Worm (Caenorhabditis elegans) whole organism, young adult: ENCODE results near the gene T16G1.3.
A peak's percentile ranks its signal among the peaks of the same experiment; 100 is the strongest.

Experiments used
- B0019.2 ChIP-seq: fragments of 200-800 bp; sonication (Bioruptor generic); conservative IDR thresholded peaks from 2 replicates; pipeline ENCODE4 v1.3.6; 2022; ENCODE audit warnings: missing genetic modification reagents, missing genetic modification characterization, missing compliant biosample characterization
- F37B4.10 ChIP-seq: fragments of 200-800 bp; sonication (Bioruptor generic); IDR thresholded peaks from 2 replicates; pipeline ENCODE4 v1.3.6; 2022; ENCODE audit warnings: missing genetic modification characterization, missing compliant biosample characterization
- F57A8.1 ChIP-seq: fragments of 200-800 bp; sonication (Bioruptor generic); optimal IDR thresholded peaks from 2 replicates; lab custom pipeline; 2018; ENCODE audit warnings: mild to moderate bottlenecking, missing genetic modification characterization, moderate library complexity, missing compliant biosample characterization
- K11D2.4 ChIP-seq: fragments of 200-800 bp; sonication (Bioruptor generic); IDR thresholded peaks from 2 replicates; pipeline ENCODE4 v1.3.6; 2022; ENCODE audit warnings: missing genetic modification reagents, missing genetic modification characterization, missing compliant biosample characterization
- K12H6.12 ChIP-seq: fragments of 200-800 bp; sonication (Bioruptor generic); optimal IDR thresholded peaks from 2 replicates; lab custom pipeline; 2018; ENCODE audit warnings: mild to moderate bottlenecking, missing genetic modification characterization, missing compliant biosample characterization
- ZK185.1 ChIP-seq: sonication (generic microtip); optimal IDR thresholded peaks from 2 replicates; lab custom pipeline; 2016; ENCODE audit warnings: mild to moderate bottlenecking, missing genetic modification characterization, missing compliant biosample characterization; ENCODE audit not compliant: poor library complexity, severe bottlenecking
- aptf-2 ChIP-seq: fragments of 200-800 bp; sonication (Bioruptor generic); conservative IDR thresholded peaks from 2 replicates; pipeline ENCODE4 v1.3.6; 2022; ENCODE audit warnings: missing genetic modification reagents, missing genetic modification characterization, missing compliant biosample characterization
- attf-5 ChIP-seq: fragments of 200-800 bp; sonication (Bioruptor generic); optimal IDR thresholded peaks from 2 replicates; lab custom pipeline; 2018; ENCODE audit warnings: mild to moderate bottlenecking, missing genetic modification characterization, missing compliant biosample characterization
- cebp-1 ChIP-seq, 2 experiments: fragments of 200-800 bp in 1 of 2; sonication (Bioruptor generic) in 1 of 2; sonication (generic microtip) in 1 of 2; IDR thresholded peaks in 1 of 2; optimal IDR thresholded peaks in 1 of 2; 2 replicates each; pipeline versions ENCODE4 v1.3.6 to Lab custom; 2017 to 2022; ENCODE audit warnings: missing compliant biosample characterization in 2 of 2, missing genetic modification characterization in 2 of 2, mild to moderate bottlenecking in 1 of 2, missing genetic modification reagents in 1 of 2, moderate library complexity in 1 of 2
- ceh-91 ChIP-seq: fragments of 200-800 bp; sonication (Bioruptor generic); IDR thresholded peaks from 2 replicates; pipeline ENCODE4 v1.3.6; 2022; ENCODE audit warnings: missing genetic modification reagents, missing genetic modification characterization, missing compliant biosample characterization
- dox-1 ChIP-seq: fragments of 200-800 bp; sonication (Bioruptor generic); IDR thresholded peaks from 2 replicates; pipeline ENCODE4 v1.3.6; 2022; ENCODE audit warnings: missing genetic modification reagents, missing genetic modification characterization, missing compliant biosample characterization
- dpl-1 ChIP-seq: fragments of 150-350 bp; optimal IDR thresholded peaks from 2 replicates; lab custom pipeline; 2014; ENCODE audit warnings: missing biosample characterization, missing genetic modification reagents, missing genetic modification characterization
- egrh-3 ChIP-seq: fragments of 200-800 bp; sonication (Bioruptor generic); IDR thresholded peaks from 2 replicates; pipeline ENCODE4 v1.3.6; 2022; ENCODE audit warnings: missing genetic modification reagents, missing genetic modification characterization, missing compliant biosample characterization
- hmg-1.2 ChIP-seq: fragments of 200-800 bp; sonication (Bioruptor generic); IDR thresholded peaks from 2 replicates; pipeline ENCODE4 v1.3.6; 2022; ENCODE audit warnings: missing genetic modification reagents, missing genetic modification characterization, missing compliant biosample characterization
- let-526 ChIP-seq: fragments of 200-800 bp; sonication (Bioruptor generic); IDR thresholded peaks from 2 replicates; pipeline ENCODE4 v1.3.6; 2022; ENCODE audit warnings: missing genetic modification reagents, missing genetic modification characterization, missing compliant biosample characterization
- let-607 ChIP-seq, 2 experiments: fragments of 200-800 bp in 1 of 2; sonication (Bioruptor generic) in 1 of 2; sonication (generic microtip) in 1 of 2; optimal IDR thresholded peaks; 2 replicates each; lab custom pipeline; 2016 to 2018; ENCODE audit warnings: mild to moderate bottlenecking in 2 of 2, missing compliant biosample characterization in 2 of 2, missing genetic modification characterization in 2 of 2, moderate library complexity in 2 of 2, missing genotype in 1 of 2
- lin-54 ChIP-seq: fragments of 200-800 bp; sonication (Bioruptor generic); optimal IDR thresholded peaks from 2 replicates; lab custom pipeline; 2018; ENCODE audit warnings: mild to moderate bottlenecking, missing genetic modification characterization, missing compliant biosample characterization
- nhr-120 ChIP-seq: fragments of 200-800 bp; sonication (Bioruptor generic); IDR thresholded peaks from 2 replicates; pipeline ENCODE4 v1.3.6; 2022; ENCODE audit warnings: missing genetic modification characterization, missing compliant biosample characterization
- nhr-27 ChIP-seq: fragments of 200-800 bp; sonication (Bioruptor generic); optimal IDR thresholded peaks from 2 replicates; lab custom pipeline; 2018; ENCODE audit warnings: mild to moderate bottlenecking, missing genetic modification characterization, moderate library complexity, missing compliant biosample characterization
- nhr-80 ChIP-seq: sonication (generic microtip); optimal IDR thresholded peaks from 2 replicates; lab custom pipeline; 2016; ENCODE audit warnings: missing genetic modification characterization, missing compliant biosample characterization
- pbrm-1 ChIP-seq: fragments of 200-800 bp; sonication (Bioruptor generic); IDR thresholded peaks from 2 replicates; pipeline ENCODE4 v1.3.6; 2022; ENCODE audit warnings: missing genetic modification reagents, missing genetic modification characterization, missing compliant biosample characterization
- rcor-1 ChIP-seq: fragments of 200-800 bp; sonication (Bioruptor generic); IDR thresholded peaks from 2 replicates; pipeline ENCODE4 v1.3.6; 2022; ENCODE audit warnings: missing genetic modification reagents, missing genetic modification characterization, missing compliant biosample characterization
- snpc-3.4 ChIP-seq: sonication (generic microtip); optimal IDR thresholded peaks from 2 replicates; lab custom pipeline; 2017; ENCODE audit warnings: missing genetic modification characterization, mild to moderate bottlenecking, missing compliant biosample characterization, antibody characterized with exemption, moderate library complexity, missing genotype, missing genetic modification reagents
- tbp1 ChIP-seq: fragments of 200-800 bp; sonication (Bioruptor generic); optimal IDR thresholded peaks from 2 replicates; lab custom pipeline; 2018; ENCODE audit warnings: mild to moderate bottlenecking, missing genetic modification characterization, missing compliant biosample characterization
- tlf-1 ChIP-seq: fragments of 200-800 bp; sonication (Bioruptor generic); optimal IDR thresholded peaks from 2 replicates; lab custom pipeline; 2018; ENCODE audit warnings: mild to moderate bottlenecking, missing genetic modification characterization, missing compliant biosample characterization
- unc-130 ChIP-seq: sonication (generic microtip); optimal IDR thresholded peaks from 2 replicates; lab custom pipeline; 2016; ENCODE audit warnings: missing genetic modification reagents, missing genetic modification characterization, missing compliant biosample characterization
- ztf-18 ChIP-seq: sonication (generic microtip); optimal IDR thresholded peaks from 2 replicates; lab custom pipeline; 2016; ENCODE audit warnings: missing genotype, mild to moderate bottlenecking, missing genetic modification characterization, missing compliant biosample characterization
- ztf-22 ChIP-seq: fragments of 200-800 bp; sonication (Bioruptor generic); optimal IDR thresholded peaks from 2 replicates; lab custom pipeline; 2018; ENCODE audit warnings: mild to moderate bottlenecking, missing genetic modification characterization, moderate library complexity, missing compliant biosample characterization
- ztf-26 ChIP-seq: sonication (generic microtip); optimal IDR thresholded peaks from 2 replicates; lab custom pipeline; 2017; ENCODE audit warnings: missing genetic modification characterization, missing compliant biosample characterization
- ztf-28 ChIP-seq: fragments of 200-800 bp; sonication (Bioruptor generic); IDR thresholded peaks from 2 replicates; pipeline ENCODE4 v1.3.6; 2022; ENCODE audit warnings: missing genetic modification reagents, missing genetic modification characterization, missing compliant biosample characterization

T16G1.3 gene

ce11 chrV:12921680-12922079 lies 22.4 kb downstream of the T16G1.3 start:
- peak; percentile 52; the same call in 1 of the 2 replicates for TF ChIP-seq cebp-1 (GFP tag; IDR thresholded peaks at IDR 0.05; lab: Robert Waterston, UW)
- TF ChIP-seq cebp-1 (tag; optimal IDR thresholded peaks at IDR 0.05; lab: Kevin White, UChicago) = peak; percentile 63
- TF ChIP-seq hmg-1.2 = no peak
- peak; percentile 80 for TF ChIP-seq nhr-80

- TF ChIP-seq nhr-80 (peak; percentile 35), pbrm-1 (GFP tag; lab: Robert Waterston, UW) (no peak)
Measured at ce11 chrV:12919705-12920104, 24.4 kb downstream of the T16G1.3 start, which contains the start of gene lipl-1. Gene lipl-1, plus strand, starts transcription at chrV:12919986.

- TF ChIP-seq hmg-1.2 = peak; percentile 20; the same call in 1 of the 2 replicates
- TF ChIP-seq nhr-80 = peak; percentile 56
- TF ChIP-seq F37B4.10 (GFP tag; lab: Robert Waterston, UW) = no peak
- TF ChIP-seq tbp1 (GFP tag; lab: Kevin White, UChicago) = peak; percentile 14
- no peak for TF ChIP-seq let-526 (GFP tag; lab: Robert Waterston, UW)
- no peak for TF ChIP-seq nhr-120
- TF ChIP-seq let-607 (tag; optimal IDR thresholded peaks at IDR 0.05; lab: Kevin White, UChicago) = peak in 1 of 2 experiments; percentile 21
- TF ChIP-seq tlf-1 (GFP tag; lab: Kevin White, UChicago) = no peak
Measured at ce11 chrV:12909544-12910157, 34.5 kb downstream of the T16G1.3 start, which contains the start of gene nid-1. Gene nid-1, plus strand, starts transcription at chrV:12910107.

ce11 chrV:12908614-12909013 lies 35.5 kb downstream of the T16G1.3 start:
- TF ChIP-seq tlf-1 (GFP tag; lab: Kevin White, UChicago) = no peak
- peak in 1 of 2 experiments; percentile 37 for TF ChIP-seq let-607 (tag; optimal IDR thresholded peaks at IDR 0.05; lab: Kevin White, UChicago)
- TF ChIP-seq nhr-80 = peak; percentile 56
- TF ChIP-seq, all 124 proteins: peak for 2

ce11 chrV:12907436-12907835 lies 36.7 kb downstream of the T16G1.3 start:
- TF ChIP-seq aptf-2 (GFP tag; lab: Robert Waterston, UW) = no peak
- no peak for TF ChIP-seq B0019.2 (GFP tag; lab: Robert Waterston, UW)
- no peak for TF ChIP-seq nhr-27 (tag; lab: Kevin White, UChicago)
- TF ChIP-seq F57A8.1 (GFP tag; lab: Kevin White, UChicago) = no peak
- no peak for TF ChIP-seq ztf-26
- no peak for TF ChIP-seq snpc-3.4 (tag; lab: Kevin White, UChicago)
- no peak for TF ChIP-seq dox-1 (GFP tag; lab: Robert Waterston, UW)
- TF ChIP-seq, all 124 proteins: peak for 0

ce11 chrV:12906732-12907131 lies 37.4 kb downstream of the T16G1.3 start, which contains the start of gene ttr-29:
Gene ttr-29, minus strand, starts transcription at chrV:12906832.
- no peak for TF ChIP-seq rcor-1 (GFP tag; lab: Robert Waterston, UW)

ce11 chrV:12905074-12905473 lies 39.1 kb downstream of the T16G1.3 start, which contains the start of gene ttr-28:
Gene ttr-28, minus strand, starts transcription at chrV:12905174.
- TF ChIP-seq ZK185.1 (no peak), attf-5 (GFP tag; lab: Kevin White, UChicago) (no peak), K11D2.4 (GFP tag; lab: Robert Waterston, UW) (no peak), F57A8.1 (GFP tag; lab: Kevin White, UChicago) (no peak), lin-54 (no peak), ceh-91 (GFP tag; lab: Robert Waterston, UW) (no peak), ztf-18 (tag; lab: Kevin White, UChicago) (no peak), ztf-28 (no peak), unc-130 (no peak), egrh-3 (GFP tag; lab: Robert Waterston, UW) (no peak), K12H6.12 (no peak), dpl-1 (GFP tag; lab: Kevin White, UChicago) (no peak), ztf-22 (GFP tag; lab: Kevin White, UChicago) (no peak)
